Fruit fly (Drosophila melanogaster): ENCODE results near the gene CG14411.

CG14411 gene

DNA sequence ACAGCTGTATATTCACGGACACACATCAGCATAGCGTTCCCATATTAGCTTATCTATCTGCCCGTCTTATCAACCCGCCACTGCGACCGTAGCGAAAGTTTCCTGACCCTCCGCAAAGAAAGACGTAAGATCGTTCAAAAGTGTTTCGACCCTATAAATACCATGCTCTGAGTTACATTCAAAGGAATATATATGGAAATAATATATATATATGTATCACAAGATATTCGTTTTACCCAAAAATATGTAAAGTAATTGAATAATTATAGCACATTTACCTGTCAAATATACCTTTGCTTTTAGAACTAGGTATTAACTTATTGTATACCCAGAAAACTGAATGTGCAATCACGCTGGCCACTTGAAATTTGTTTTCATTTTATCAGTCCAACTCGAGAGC lies 22.0 kb upstream of the CG14411 start (continued):
- peak; percentile 14; the same call in 1 of the 2 replicates for TF ChIP-seq Xrp1 (GFP tag; IDR thresholded peaks at IDR 0.05)
- no peak for TF ChIP-seq Adf1 (GFP tag; IDR thresholded peaks at IDR 0.05)
- TF ChIP-seq bbx (GFP tag; IDR thresholded peaks at IDR 0.05; ENCODE audit: partially characterized antibody), result no peak
- TF ChIP-seq CG12299 (tag; optimal IDR thresholded peaks at IDR 0.05), result no peak
- TF ChIP-seq phol (tag; optimal IDR thresholded peaks at IDR 0.05), result peak; percentile 8
- no peak for TF ChIP-seq Dek (tag; optimal IDR thresholded peaks at IDR 0.05)
- TF ChIP-seq Dip2 (GFP tag; IDR thresholded peaks at IDR 0.05), result no peak
- no peak for TF ChIP-seq esg (GFP tag; conservative IDR thresholded peaks at IDR 0.05)
- TF ChIP-seq z (GFP tag; IDR thresholded peaks at IDR 0.05), result no peak
- TF ChIP-seq ken (GFP tag; IDR thresholded peaks at IDR 0.05), result no peak
- TF ChIP-seq CG10366 (GFP tag; IDR thresholded peaks at IDR 0.05), result no peak
- TF ChIP-seq jigr1 (GFP tag; IDR thresholded peaks at IDR 0.05), result no peak
- no peak for TF ChIP-seq Atf6 (GFP tag; IDR thresholded peaks at IDR 0.05)
- peak; percentile 9; the same call in 1 of the 2 replicates for TF ChIP-seq vvl (GFP tag; IDR thresholded peaks at IDR 0.05)
- TF ChIP-seq zen2 (GFP tag; IDR thresholded peaks at IDR 0.05; ENCODE audit: partially characterized antibody), result no peak
- TF ChIP-seq Sox100B (GFP tag; optimal IDR thresholded peaks at IDR 0.05), result no peak
- no peak for TF ChIP-seq Sin3A (optimal IDR thresholded peaks at IDR 0.05)
- TF ChIP-seq salm (tag; optimal IDR thresholded peaks at IDR 0.05), result no peak
- peak in 1 of 2 experiments; percentile 29 for TF ChIP-seq bsh (GFP tag; optimal IDR thresholded peaks at IDR 0.05)
- no peak for TF ChIP-seq schlank (tag; optimal IDR thresholded peaks at IDR 0.05)
- TF ChIP-seq Rfx (GFP tag; IDR thresholded peaks at IDR 0.05), result peak; percentile 15; the same call in 1 of the 2 replicates
- TF ChIP-seq unc-4 (GFP tag; IDR thresholded peaks at IDR 0.05; ENCODE audit: partially characterized antibody), result no peak
- TF ChIP-seq CG6689 (GFP tag; IDR thresholded peaks at IDR 0.05), result peak; percentile 39; the same call in 1 of the 2 replicates
- TF ChIP-seq pita (GFP tag; optimal IDR thresholded peaks at IDR 0.05), result no peak
- TF ChIP-seq dmrt11E (tag; optimal IDR thresholded peaks at IDR 0.05), result peak; percentile 8
- no peak for TF ChIP-seq Dfd (GFP tag; optimal IDR thresholded peaks at IDR 0.05)
- TF ChIP-seq CG9797 (GFP tag; optimal IDR thresholded peaks at IDR 0.05), result no peak
- no peak for TF ChIP-seq CG4328 (GFP tag; optimal IDR thresholded peaks at IDR 0.05)
- no peak for TF ChIP-seq pros (GFP tag; optimal IDR thresholded peaks at IDR 0.05)
- TF ChIP-seq cas (GFP tag; IDR thresholded peaks at IDR 0.05), result no peak
- TF ChIP-seq CG18619 (GFP tag; optimal IDR thresholded peaks at IDR 0.05), result no peak
- peak; percentile 33 for TF ChIP-seq nmo (GFP tag; optimal IDR thresholded peaks at IDR 0.05)
- peak; percentile 52; the same call in 2 of the 3 replicates for TF ChIP-seq row (GFP tag; IDR thresholded peaks at IDR 0.05)
- peak; percentile 7 for TF ChIP-seq CG7839 (tag; optimal IDR thresholded peaks at IDR 0.05)
- peak in 1 of 2 experiments; percentile 19 for TF ChIP-seq Hr78 (GFP tag; optimal IDR thresholded peaks at IDR 0.05)
- TF ChIP-seq Bgb (GFP tag; IDR thresholded peaks at IDR 0.05; ENCODE audit: partially characterized antibody), result no peak
- TF ChIP-seq CG31388 (GFP tag; optimal IDR thresholded peaks at IDR 0.05), result no peak
- TF ChIP-seq onecut (GFP tag; IDR thresholded peaks at IDR 0.05), result no peak
- TF ChIP-seq CG6683 (GFP tag; optimal IDR thresholded peaks at IDR 0.05), result no peak
- TF ChIP-seq CG18262 (tag; optimal IDR thresholded peaks at IDR 0.05), result peak; percentile 42
- no peak for TF ChIP-seq gcm2 (GFP tag; optimal IDR thresholded peaks at IDR 0.05)
- TF ChIP-seq prd (optimal IDR thresholded peaks at IDR 0.05), result no peak
- peak; percentile 51; the same call in 2 of the 3 replicates for TF ChIP-seq prd (GFP tag; IDR thresholded peaks at IDR 0.05)
- no peak for TF ChIP-seq D (optimal IDR thresholded peaks at IDR 0.05)
- TF ChIP-seq D (GFP tag; optimal IDR thresholded peaks at IDR 0.05), result no peak
- TF ChIP-seq HLH54F (GFP tag; optimal IDR thresholded peaks at IDR 0.05), result no peak
- TF ChIP-seq Ada2b (GFP tag; IDR thresholded peaks at IDR 0.05), result no peak
- no peak for TF ChIP-seq Dp (GFP tag; optimal IDR thresholded peaks at IDR 0.05)
- no peak for TF ChIP-seq CHES-1-like (GFP tag; optimal IDR thresholded peaks at IDR 0.05)
- TF ChIP-seq rib (GFP tag; IDR thresholded peaks at IDR 0.05), result no peak
- no peak for TF ChIP-seq gt (GFP tag; IDR thresholded peaks at IDR 0.05)
- no peak for TF ChIP-seq CG11695 (GFP tag; IDR thresholded peaks at IDR 0.05)
